Worm (Caenorhabditis elegans): ENCODE data around the gene flp-28.

The flp-28 gene

DNA sequence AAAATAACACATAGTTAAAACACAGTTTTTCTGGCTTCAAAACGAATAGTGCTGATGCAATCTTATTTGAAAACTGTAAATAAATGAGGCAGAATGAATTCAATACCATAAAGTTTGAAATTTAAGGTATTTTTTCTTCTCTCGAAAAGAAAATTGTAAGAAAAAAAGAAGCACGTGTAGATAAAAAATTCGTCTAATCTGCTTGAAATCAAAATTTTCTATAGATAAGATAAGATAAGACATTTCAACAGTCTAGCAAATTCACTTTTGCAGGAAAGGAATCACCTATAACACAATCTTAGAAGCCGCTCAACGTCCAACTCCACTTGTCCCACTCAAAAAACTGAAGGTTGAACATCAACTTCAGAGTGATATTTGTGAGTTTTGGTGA, 33.4 kb downstream of the flp-28 start:
- TF ChIP-seq pha-4 (tag; optimal IDR thresholded peaks at IDR 0.05) (no peak), ztf-11 (tag; optimal IDR thresholded peaks at IDR 0.05) (no peak), ceh-28 (tag; optimal IDR thresholded peaks at IDR 0.05) (no peak), elt-2 (tag; optimal IDR thresholded peaks at IDR 0.05) (peak; percentile 71), pqm-1 (tag; optimal IDR thresholded peaks at IDR 0.05) (peak; percentile 25), elt-3 (tag; optimal IDR thresholded peaks at IDR 0.05) (peak in 1 of 3 experiments; percentile 25)

DNA sequence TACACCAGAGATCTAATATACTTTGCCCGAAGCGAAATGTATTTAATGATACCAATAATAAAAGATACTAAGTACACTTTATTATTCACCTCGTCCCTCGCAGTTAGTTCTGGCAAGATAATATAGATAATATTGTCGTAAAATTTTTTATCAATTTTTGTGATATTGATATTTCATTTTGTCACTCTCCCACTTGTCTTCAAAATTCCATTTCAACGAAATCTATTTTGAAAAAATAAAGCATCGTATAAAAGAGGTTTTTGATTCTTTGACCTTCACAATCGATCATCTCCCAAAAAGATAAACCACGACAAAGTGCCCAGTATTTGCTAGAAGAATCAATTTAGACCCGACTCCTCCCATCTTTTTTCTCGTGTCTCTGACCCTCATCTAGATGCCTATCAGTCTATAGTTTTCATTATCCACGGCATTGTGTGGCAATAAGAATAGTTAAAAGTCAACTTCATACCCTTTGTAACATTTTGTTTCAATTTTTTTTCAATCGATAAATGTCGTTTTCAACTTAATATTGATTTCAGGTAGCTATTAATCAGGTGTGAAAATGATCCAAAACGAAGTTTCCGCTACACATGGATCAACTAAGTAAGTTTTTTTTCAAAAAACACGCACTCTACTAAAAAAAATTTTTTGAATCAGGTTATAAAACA, 33.9 kb downstream of the flp-28 start, which contains the start of gene cbs-1:
cbs-1 (plus strand) TSS at position 534 of the 668 bp plus-strand sequence.
- TF ChIP-seq fkh-10 (GFP tag; optimal IDR thresholded peaks at IDR 0.05): no peak
- TF ChIP-seq pha-4 (tag; optimal IDR thresholded peaks at IDR 0.05): peak; percentile 19
- TF ChIP-seq snpc-4 (tag; optimal IDR thresholded peaks at IDR 0.05): no peak
- TF ChIP-seq nhr-67 (tag; optimal IDR thresholded peaks at IDR 0.05): no peak
- no peak for TF ChIP-seq ztf-4 (tag; optimal IDR thresholded peaks at IDR 0.05)
- no peak for TF ChIP-seq ama-1 (optimal IDR thresholded peaks at IDR 0.05)
- peak; percentile 53 for TF ChIP-seq pqm-1 (tag; optimal IDR thresholded peaks at IDR 0.05)
- no peak for TF ChIP-seq eor-1 (tag; optimal IDR thresholded peaks at IDR 0.05)
- TF ChIP-seq nhr-28 (tag; optimal IDR thresholded peaks at IDR 0.05): no peak
- TF ChIP-seq elt-1 (tag; optimal IDR thresholded peaks at IDR 0.05): peak; percentile 27
- TF ChIP-seq mml-1 (tag; optimal IDR thresholded peaks at IDR 0.05): no peak
- TF ChIP-seq fkh-2 (tag; optimal IDR thresholded peaks at IDR 0.05): no peak
- no peak for TF ChIP-seq unc-62 (GFP tag; optimal IDR thresholded peaks at IDR 0.05)
- no peak for TF ChIP-seq ceh-28 (tag; optimal IDR thresholded peaks at IDR 0.05)
- no peak for TF ChIP-seq ceh-9 (tag; optimal IDR thresholded peaks at IDR 0.05)
- TF ChIP-seq elt-2 (tag; optimal IDR thresholded peaks at IDR 0.05): peak; percentile 88
- no peak for TF ChIP-seq fos-1 (tag; optimal IDR thresholded peaks at IDR 0.05)
- TF ChIP-seq nhr-25 (tag; optimal IDR thresholded peaks at IDR 0.05): peak; percentile 38
- no peak for TF ChIP-seq lin-39 (tag; optimal IDR thresholded peaks at IDR 0.05)
- TF ChIP-seq lsy-12 (tag; optimal IDR thresholded peaks at IDR 0.05): no peak
- no peak for TF ChIP-seq ZK546.5 (tag; optimal IDR thresholded peaks at IDR 0.05)
- no peak for TF ChIP-seq unc-39 (tag; optimal IDR thresholded peaks at IDR 0.05)
- no peak for TF ChIP-seq nhr-43 (tag; optimal IDR thresholded peaks at IDR 0.05; ENCODE audit: poor library complexity, severe bottlenecking)
- no peak for TF ChIP-seq aly-2 (tag; optimal IDR thresholded peaks at IDR 0.05)
- TF ChIP-seq nhr-12 (tag; optimal IDR thresholded peaks at IDR 0.05): no peak
- TF ChIP-seq nhr-76 (tag; optimal IDR thresholded peaks at IDR 0.05): no peak
- TF ChIP-seq skn-1 (tag; optimal IDR thresholded peaks at IDR 0.05): no peak

ce11 chrX:10051625-10052024, 36.1 kb downstream of the flp-28 start:
- TF ChIP-seq R02D3.7 (tag; optimal IDR thresholded peaks at IDR 0.05) (no peak), nhr-23 (tag; optimal IDR thresholded peaks at IDR 0.05) (peak; percentile 56), skn-1 (tag; optimal IDR thresholded peaks at IDR 0.05) (peak; percentile 25), nhr-43 (tag; optimal IDR thresholded peaks at IDR 0.05; ENCODE audit: poor library complexity, severe bottlenecking) (peak; percentile 61), pha-4 (tag; optimal IDR thresholded peaks at IDR 0.05) (peak; percentile 64), ceh-82 (tag; optimal IDR thresholded peaks at IDR 0.05) (no peak), pqm-1 (tag; optimal IDR thresholded peaks at IDR 0.05) (peak; percentile 90), lin-39 (tag; optimal IDR thresholded peaks at IDR 0.05) (no peak), mdl-1 (tag; optimal IDR thresholded peaks at IDR 0.05) (peak; percentile 38), elt-3 (tag; optimal IDR thresholded peaks at IDR 0.05) (peak in 1 of 3 experiments; percentile 81), nfya-1 (tag; optimal IDR thresholded peaks at IDR 0.05; ENCODE audit: insufficient read depth) (peak; percentile 4), jun-1 (tag; optimal IDR thresholded peaks at IDR 0.05) (peak; percentile 77), unc-39 (tag; optimal IDR thresholded peaks at IDR 0.05) (no peak), elt-2 (tag; optimal IDR thresholded peaks at IDR 0.05) (peak; percentile 93), nhr-25 (tag; optimal IDR thresholded peaks at IDR 0.05) (peak; percentile 36), lsy-12 (tag; optimal IDR thresholded peaks at IDR 0.05) (peak; percentile 15)

- TF ChIP-seq egl-5 (tag; optimal IDR thresholded peaks at IDR 0.05): no peak
- no peak for TF ChIP-seq nhr-76 (tag; optimal IDR thresholded peaks at IDR 0.05)
- no peak for TF ChIP-seq ceh-16 (tag; optimal IDR thresholded peaks at IDR 0.05)
- no peak for TF ChIP-seq pha-4 (tag; optimal IDR thresholded peaks at IDR 0.05)
- no peak for TF ChIP-seq egl-27 (tag; optimal IDR thresholded peaks at IDR 0.05)
- TF ChIP-seq lin-39 (tag; optimal IDR thresholded peaks at IDR 0.05): no peak
- TF ChIP-seq aly-2 (tag; optimal IDR thresholded peaks at IDR 0.05): no peak
- TF ChIP-seq pqm-1 (tag; optimal IDR thresholded peaks at IDR 0.05): no peak
- no peak for TF ChIP-seq ceh-82 (tag; optimal IDR thresholded peaks at IDR 0.05)
- TF ChIP-seq nhr-25 (tag; optimal IDR thresholded peaks at IDR 0.05): no peak
- no peak for TF ChIP-seq skn-1 (tag; optimal IDR thresholded peaks at IDR 0.05)
- no peak for TF ChIP-seq nhr-77 (tag; optimal IDR thresholded peaks at IDR 0.05)
- TF ChIP-seq unc-62 (GFP tag; optimal IDR thresholded peaks at IDR 0.05): no peak
- TF ChIP-seq nhr-28 (tag; optimal IDR thresholded peaks at IDR 0.05): no peak
- TF ChIP-seq ama-1 (optimal IDR thresholded peaks at IDR 0.05): no peak
- TF ChIP-seq ztf-4 (tag; optimal IDR thresholded peaks at IDR 0.05): no peak
Observed at ce11 chrX:10049160-10049559, 38.6 kb downstream of the flp-28 start, which contains the start of gene gnrr-3. gnrr-3 (plus strand) TSS chrX:10049460.

All from whole organism, L3 larva.